Fruit fly (Drosophila melanogaster): Measurements from ENCODE around the gene Meics.
A peak's percentile ranks its signal among the peaks of the same experiment; 100 is the strongest.

The Meics gene

dm6 chr3L:13922023-13922652 is 42.4 kb downstream of the Meics start (continued):
- TF ChIP-seq pdm3 (GFP tag; optimal IDR thresholded peaks at IDR 0.05) (peak; percentile 67), spab (GFP tag; optimal IDR thresholded peaks at IDR 0.05) (no peak), Met (GFP tag; optimal IDR thresholded peaks at IDR 0.05) (no peak), esn (GFP tag; optimal IDR thresholded peaks at IDR 0.05) (peak; percentile 29), CG10669 (GFP tag; optimal IDR thresholded peaks at IDR 0.05) (no peak), CG3919 (GFP tag; optimal IDR thresholded peaks at IDR 0.05) (peak; percentile 54), CG6792 (GFP tag; optimal IDR thresholded peaks at IDR 0.05) (no peak), net (GFP tag; optimal IDR thresholded peaks at IDR 0.05) (peak; percentile 54), Eip78C (GFP tag) (peak; percentile 90), Ets96B (tag; optimal IDR thresholded peaks at IDR 0.05) (no peak), salr (GFP tag; optimal IDR thresholded peaks at IDR 0.05) (peak in 1 of 2 experiments; percentile 46), eg (GFP tag; IDR thresholded peaks at IDR 0.05) (peak; percentile 33; the same call in 1 of the 3 replicates), CG31627 (GFP tag; optimal IDR thresholded peaks at IDR 0.05) (peak; percentile 22), Gug (GFP tag; IDR thresholded peaks at IDR 0.05) (no peak), CG3032 (tag; optimal IDR thresholded peaks at IDR 0.05) (no peak), OdsH (GFP tag; optimal IDR thresholded peaks at IDR 0.05) (peak; percentile 43), Sox14 (GFP tag; optimal IDR thresholded peaks at IDR 0.05) (peak; percentile 44), lz (GFP tag; optimal IDR thresholded peaks at IDR 0.05) (peak; percentile 39), CG7368 (GFP tag; optimal IDR thresholded peaks at IDR 0.05) (no peak), CG6163 (GFP tag; IDR thresholded peaks at IDR 0.05) (0 out of 3 replicates have a peak, but pooled peaks have one; percentile 41), Hr4 (GFP tag; optimal IDR thresholded peaks at IDR 0.05) (peak; percentile 78), fkh (GFP tag; optimal IDR thresholded peaks at IDR 0.05) (no peak), Ets21C (GFP tag; optimal IDR thresholded peaks at IDR 0.05) (no peak), vri (GFP tag; optimal IDR thresholded peaks at IDR 0.05) (peak; percentile 20), topi (GFP tag; optimal IDR thresholded peaks at IDR 0.05) (peak; percentile 50), CG8119 (GFP tag; IDR thresholded peaks at IDR 0.05) (peak; percentile 70; the same call in 2 of the 3 replicates)

- TF ChIP-seq CG11294 (GFP tag; IDR thresholded peaks at IDR 0.05) = no peak
- no peak for TF ChIP-seq CG6792 (GFP tag; optimal IDR thresholded peaks at IDR 0.05)
- no peak for TF ChIP-seq CG6854 (GFP tag; optimal IDR thresholded peaks at IDR 0.05)
- TF ChIP-seq pdm3 (GFP tag; optimal IDR thresholded peaks at IDR 0.05) = no peak
- no peak for TF ChIP-seq eg (GFP tag; IDR thresholded peaks at IDR 0.05)
- TF ChIP-seq spab (GFP tag; optimal IDR thresholded peaks at IDR 0.05) = no peak
- TF ChIP-seq fd85E (GFP tag; optimal IDR thresholded peaks at IDR 0.05) = no peak
Measured at dm6 chr3L:13920632-13920981, 43.9 kb downstream of the Meics start.

- TF ChIP-seq CG11294 (GFP tag; IDR thresholded peaks at IDR 0.05) (peak; percentile 34; the same call in 1 of the 2 replicates), vri (GFP tag; optimal IDR thresholded peaks at IDR 0.05) (peak; percentile 39), cyc (GFP tag; optimal IDR thresholded peaks at IDR 0.05) (peak; percentile 62), Eip75B (GFP tag; optimal IDR thresholded peaks at IDR 0.05) (peak; percentile 75), Lpt (GFP tag; optimal IDR thresholded peaks at IDR 0.05) (peak; percentile 58), Hr39 (GFP tag; optimal IDR thresholded peaks at IDR 0.05) (peak; percentile 68), fd59A (GFP tag; optimal IDR thresholded peaks at IDR 0.05) (peak; percentile 55), esn (GFP tag; optimal IDR thresholded peaks at IDR 0.05) (peak; percentile 78), achi (GFP tag; optimal IDR thresholded peaks at IDR 0.05) (peak; percentile 74), CG6276 (GFP tag; optimal IDR thresholded peaks at IDR 0.05) (peak; percentile 57), Sox14 (GFP tag; optimal IDR thresholded peaks at IDR 0.05) (peak; percentile 81), CG3032 (tag; optimal IDR thresholded peaks at IDR 0.05) (peak; percentile 44), CG8119 (GFP tag; IDR thresholded peaks at IDR 0.05) (peak; percentile 67; the same call in 2 of the 3 replicates), CG3919 (GFP tag; optimal IDR thresholded peaks at IDR 0.05) (peak; percentile 65), CG1621 (tag; optimal IDR thresholded peaks at IDR 0.05) (peak; percentile 12), CG32006 (GFP tag; optimal IDR thresholded peaks at IDR 0.05) (peak; percentile 88), Sox15 (GFP tag; optimal IDR thresholded peaks at IDR 0.05) (peak; percentile 53), fkh (GFP tag; optimal IDR thresholded peaks at IDR 0.05) (peak; percentile 81), lz (GFP tag; optimal IDR thresholded peaks at IDR 0.05) (peak; percentile 74), dsx (GFP tag; optimal IDR thresholded peaks at IDR 0.05; ENCODE audit: poor library complexity, severe bottlenecking) (peak; percentile 54), pdm3 (GFP tag; optimal IDR thresholded peaks at IDR 0.05) (peak; percentile 78), CG10669 (GFP tag; optimal IDR thresholded peaks at IDR 0.05) (peak; percentile 60), CG6792 (GFP tag; optimal IDR thresholded peaks at IDR 0.05) (peak; percentile 63), CG9139 (GFP tag; optimal IDR thresholded peaks at IDR 0.05) (no peak), CG6854 (GFP tag; optimal IDR thresholded peaks at IDR 0.05) (peak; percentile 18), CG15336 (GFP tag; IDR thresholded peaks at IDR 0.05) (peak; percentile 65; the same call in 1 of the 2 replicates), Eip78C (GFP tag) (peak; percentile 85), svp (GFP tag) (peak; percentile 84)
Measured at dm6 chr3L:13919794-13920631, 44.5 kb downstream of the Meics start.
